Fruit fly (Drosophila melanogaster) whole organism, pupa: ENCODE measurements around the gene Rab23.

Experiments used
- CG10348 ChIP-seq: fragments of 200-800 bp; sonication (Bioruptor generic); IDR thresholded peaks from 2 replicates; pipeline ENCODE4 v1.3.6; 2022; ENCODE audit warnings: missing biosample characterization, missing genetic modification characterization
- CG14655 ChIP-seq: fragments of 200-800 bp; sonication (Bioruptor generic); optimal IDR thresholded peaks from 3 replicates; lab custom pipeline; 2017; ENCODE audit warnings: mild to moderate bottlenecking, missing biosample characterization, missing genetic modification reagents, missing genetic modification characterization
- CG9948 ChIP-seq: fragments of 200-800 bp; sonication (Bioruptor generic); optimal IDR thresholded peaks from 2 replicates; lab custom pipeline; 2018; ENCODE audit warnings: missing biosample characterization, mild to moderate bottlenecking, missing genetic modification characterization, moderate library complexity
- fd96Ca ChIP-seq: fragments of 200-800 bp; sonication (Bioruptor generic); IDR thresholded peaks from 3 replicates; pipeline ENCODE4 v1.3.6; 2022; ENCODE audit warnings: missing biosample characterization, missing genetic modification characterization
- rn ChIP-seq: fragments of 200-800 bp; sonication (Bioruptor generic); IDR thresholded peaks from 2 replicates; pipeline ENCODE4 v1.3.6; 2022; ENCODE audit warnings: missing biosample characterization, missing genetic modification characterization

DNA sequence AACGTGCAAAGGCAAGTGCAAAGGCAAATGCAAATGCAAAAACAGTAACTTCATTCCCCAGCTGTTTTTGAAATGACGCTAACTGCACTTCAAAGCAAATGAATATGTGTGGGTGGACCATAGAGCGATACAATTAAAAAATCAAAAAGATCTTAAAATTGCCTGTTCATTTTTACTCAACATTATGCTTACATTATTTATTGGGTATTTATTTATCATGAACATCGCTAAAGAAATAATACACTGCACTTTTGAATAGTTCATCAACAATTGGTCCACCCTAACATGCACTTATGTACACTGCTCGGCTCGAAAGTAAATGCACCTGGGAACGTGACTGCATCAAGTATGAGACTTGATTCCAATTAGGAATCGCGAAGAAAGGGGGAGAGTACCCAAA, 9.2 kb upstream of the Rab23 start:
- TF ChIP-seq CG10348 (GFP tag; lab: Robert Waterston, UW): no peak
- peak; percentile 62; the same call in 2 of the 3 replicates for TF ChIP-seq fd96Ca (GFP tag; lab: Robert Waterston, UW)
- TF ChIP-seq CG9948 (tag; lab: Kevin White, UChicago): no peak
- TF ChIP-seq rn: 0 out of 2 replicates have a peak, but pooled peaks have one; percentile 22
- peak; percentile 61 for TF ChIP-seq CG14655 (GFP tag; lab: Kevin White, UChicago)
